Fruit fly (Drosophila melanogaster): ENCODE results near the gene CG4887.

CG4887 gene

DNA sequence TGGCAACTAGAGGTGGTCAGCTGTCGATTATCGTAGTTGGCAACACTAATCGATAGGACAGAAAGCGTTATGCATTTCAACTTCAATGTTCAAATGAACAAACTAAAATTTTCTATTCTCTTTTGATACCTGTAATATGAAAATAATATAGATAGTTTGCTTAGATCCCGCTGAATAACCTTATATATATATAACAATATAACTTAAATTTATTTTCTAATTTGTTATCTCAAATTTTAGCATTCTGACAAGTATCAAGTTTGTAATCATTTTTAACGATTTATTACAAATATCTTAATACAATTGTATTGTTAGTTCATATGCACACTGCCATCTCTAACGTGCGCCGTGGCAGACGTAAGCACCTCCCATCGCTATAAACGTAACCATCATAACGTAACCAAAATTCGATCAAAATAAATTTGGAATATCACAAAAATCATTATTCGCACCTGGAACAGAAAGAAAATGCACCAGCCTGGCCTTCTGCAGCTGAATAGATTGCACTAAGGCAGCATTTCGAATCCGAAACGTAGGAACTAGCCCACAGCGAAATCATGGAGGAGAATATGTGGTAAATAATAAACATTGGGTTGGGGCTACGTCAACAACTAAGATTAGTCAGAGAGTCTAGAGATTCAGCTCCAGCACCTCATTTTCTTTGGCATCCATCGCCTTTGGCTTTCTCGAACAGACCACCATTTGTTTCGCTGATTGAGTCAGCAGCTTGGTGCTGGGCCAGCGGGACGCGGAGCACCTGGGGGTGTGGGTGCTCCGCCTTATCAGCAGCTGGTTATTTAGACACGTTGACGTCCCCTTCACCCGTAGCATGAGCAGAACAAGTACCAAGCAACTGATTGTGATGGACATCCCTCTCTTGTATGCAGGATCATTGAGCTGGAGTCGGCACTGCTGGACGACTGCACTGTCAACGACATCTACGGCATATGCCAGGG, 43.6 kb upstream of the CG4887 start, which contains the start of the genes Pino and TBC1D23 (continued):
- peak; percentile 78 for TF ChIP-seq lilli (GFP tag; optimal IDR thresholded peaks at IDR 0.05)
- peak; percentile 50 for TF ChIP-seq CG12104 (GFP tag; optimal IDR thresholded peaks at IDR 0.05)
- TF ChIP-seq lov (optimal IDR thresholded peaks at IDR 0.05), result no peak
- TF ChIP-seq lov (GFP tag; IDR thresholded peaks at IDR 0.05), result 0 out of 3 replicates have a peak, but pooled peaks have one; percentile 23
- TF ChIP-seq br (optimal IDR thresholded peaks at IDR 0.05), result no peak
- no peak for TF ChIP-seq CG3726 (GFP tag; IDR thresholded peaks at IDR 0.05)
- peak; percentile 86 for TF ChIP-seq row (GFP tag; IDR thresholded peaks at IDR 0.05)
- no peak for TF ChIP-seq en (GFP tag; optimal IDR thresholded peaks at IDR 0.05)
- no peak for TF ChIP-seq eyg (GFP tag; optimal IDR thresholded peaks at IDR 0.05)
- no peak for TF ChIP-seq pan (optimal IDR thresholded peaks at IDR 0.05)
- peak in 1 of 2 experiments; percentile 77 for TF ChIP-seq pan (GFP tag; optimal IDR thresholded peaks at IDR 0.05 in 1 of 2, IDR thresholded peaks at IDR 0.05 in 1 of 2)
- TF ChIP-seq CG17359 (tag; optimal IDR thresholded peaks at IDR 0.05), result peak; percentile 51
- peak; percentile 70 for TF ChIP-seq CG17328 (GFP tag; IDR thresholded peaks at IDR 0.05)
- no peak for TF ChIP-seq CG16863 (GFP tag; optimal IDR thresholded peaks at IDR 0.05)
- no peak for TF ChIP-seq p53 (GFP tag; optimal IDR thresholded peaks at IDR 0.05)
- TF ChIP-seq sens-2 (GFP tag; IDR thresholded peaks at IDR 0.05), result no peak
- TF ChIP-seq B-H2 (GFP tag; optimal IDR thresholded peaks at IDR 0.05), result peak; percentile 57
- no peak for TF ChIP-seq Optix (GFP tag; IDR thresholded peaks at IDR 0.05)
- peak; percentile 60; the same call in 1 of the 2 replicates for TF ChIP-seq HLH3B (GFP tag; IDR thresholded peaks at IDR 0.05)
- TF ChIP-seq Rx (GFP tag; IDR thresholded peaks at IDR 0.05), result peak; percentile 44; the same call in 1 of the 2 replicates
- TF ChIP-seq bsh (GFP tag; optimal IDR thresholded peaks at IDR 0.05), result peak in 1 of 2 experiments; percentile 65
- TF ChIP-seq CG5245 (GFP tag; optimal IDR thresholded peaks at IDR 0.05), result peak; percentile 49
- TF ChIP-seq Meics (GFP tag; optimal IDR thresholded peaks at IDR 0.05), result peak; percentile 64
- TF ChIP-seq mirr (GFP tag; optimal IDR thresholded peaks at IDR 0.05), result no peak
- peak; percentile 30 for TF ChIP-seq CG1529 (GFP tag; optimal IDR thresholded peaks at IDR 0.05)
- TF ChIP-seq nom (GFP tag; optimal IDR thresholded peaks at IDR 0.05), result no peak
- peak; percentile 13 for TF ChIP-seq Atf3 (GFP tag; optimal IDR thresholded peaks at IDR 0.05)
- no peak for TF ChIP-seq wor (GFP tag; IDR thresholded peaks at IDR 0.05)
- no peak for TF ChIP-seq gt (GFP tag; IDR thresholded peaks at IDR 0.05)
- no peak for TF ChIP-seq CG17612 (GFP tag; IDR thresholded peaks at IDR 0.05)
- no peak for TF ChIP-seq sr (GFP tag; IDR thresholded peaks at IDR 0.05)
- TF ChIP-seq Opbp (GFP tag; IDR thresholded peaks at IDR 0.05; ENCODE audit: partially characterized antibody), result peak; percentile 52; the same call in 2 of the 3 replicates
- peak; percentile 16 for TF ChIP-seq CG9609 (GFP tag; optimal IDR thresholded peaks at IDR 0.05)
- no peak for TF ChIP-seq Doc2 (GFP tag; IDR thresholded peaks at IDR 0.05)
- TF ChIP-seq ttk (GFP tag; IDR thresholded peaks at IDR 0.05), result peak; percentile 59; the same call in 1 of the 2 replicates
- TF ChIP-seq CG11695 (GFP tag; IDR thresholded peaks at IDR 0.05), result peak; percentile 69
- TF ChIP-seq CG33557 (GFP tag; optimal IDR thresholded peaks at IDR 0.05), result peak; percentile 57
- TF ChIP-seq Abd-B (GFP tag; optimal IDR thresholded peaks at IDR 0.05), result peak; percentile 74
- TF ChIP-seq bigmax (GFP tag; optimal IDR thresholded peaks at IDR 0.05), result no peak
- peak; percentile 36 for TF ChIP-seq Hsf (GFP tag; optimal IDR thresholded peaks at IDR 0.05)
- no peak for TF ChIP-seq CG8359 (GFP tag; optimal IDR thresholded peaks at IDR 0.05; ENCODE audit: borderline replicate concordance)
- no peak for TF ChIP-seq gfzf (GFP tag; optimal IDR thresholded peaks at IDR 0.05)
- no peak for TF ChIP-seq CG2199 (GFP tag; IDR thresholded peaks at IDR 0.05)
- TF ChIP-seq Oli (tag; optimal IDR thresholded peaks at IDR 0.05), result peak; percentile 33
- TF ChIP-seq CG9797 (GFP tag; optimal IDR thresholded peaks at IDR 0.05), result peak; percentile 1
- peak; percentile 36; the same call in 1 of the 3 replicates for TF ChIP-seq C15 (GFP tag; IDR thresholded peaks at IDR 0.05)
- no peak for TF ChIP-seq Stat92E (GFP tag; optimal IDR thresholded peaks at IDR 0.05)
- peak; percentile 82 for TF ChIP-seq BEAF-32 (GFP tag; optimal IDR thresholded peaks at IDR 0.05)
- TF ChIP-seq ase (GFP tag; IDR thresholded peaks at IDR 0.05), result no peak
